Worm (Caenorhabditis elegans): ENCODE results near the gene aly-2.

ce11 chrIV:9114078-9114477, 33.2 kb upstream of the aly-2 start:
- TF ChIP-seq unc-62 (GFP tag; optimal IDR thresholded peaks at IDR 0.05) (no peak), lin-13 (GFP tag; optimal IDR thresholded peaks at IDR 0.05) (no peak), dmd-4 (tag; optimal IDR thresholded peaks at IDR 0.05) (no peak), crh-2 (tag; optimal IDR thresholded peaks at IDR 0.05) (no peak), alr-1 (tag; optimal IDR thresholded peaks at IDR 0.05) (no peak), ztf-11 (tag; optimal IDR thresholded peaks at IDR 0.05) (no peak), zag-1 (tag; optimal IDR thresholded peaks at IDR 0.05) (no peak), unc-39 (tag; optimal IDR thresholded peaks at IDR 0.05) (no peak), egl-27 (tag; optimal IDR thresholded peaks at IDR 0.05) (no peak), elt-3 (tag; optimal IDR thresholded peaks at IDR 0.05) (no peak), lsy-2 (tag; optimal IDR thresholded peaks at IDR 0.05) (no peak), sma-9 (GFP tag; optimal IDR thresholded peaks at IDR 0.05) (no peak), sma-9 (tag; optimal IDR thresholded peaks at IDR 0.05) (no peak), mdl-1 (tag; optimal IDR thresholded peaks at IDR 0.05) (no peak), snpc-4 (tag; optimal IDR thresholded peaks at IDR 0.05) (no peak)
